Fruit fly (Drosophila melanogaster) Kc167 (cell line): ENCODE measurements around the gene CG15406.

Experiments used
- h ChIP-seq: fragments of >200 bp; optimal IDR thresholded peaks from 3 replicates; lab custom pipeline; 2018; ENCODE audit warnings: missing external identifiers
- insv ChIP-seq: fragments of >200 bp; optimal IDR thresholded peaks from 3 replicates; lab custom pipeline; 2018; ENCODE audit warnings: missing external identifiers
- psq ChIP-seq: fragments of >200 bp; optimal IDR thresholded peaks from 2 replicates; lab custom pipeline; 2017; ENCODE audit warnings: missing external identifiers

DNA sequence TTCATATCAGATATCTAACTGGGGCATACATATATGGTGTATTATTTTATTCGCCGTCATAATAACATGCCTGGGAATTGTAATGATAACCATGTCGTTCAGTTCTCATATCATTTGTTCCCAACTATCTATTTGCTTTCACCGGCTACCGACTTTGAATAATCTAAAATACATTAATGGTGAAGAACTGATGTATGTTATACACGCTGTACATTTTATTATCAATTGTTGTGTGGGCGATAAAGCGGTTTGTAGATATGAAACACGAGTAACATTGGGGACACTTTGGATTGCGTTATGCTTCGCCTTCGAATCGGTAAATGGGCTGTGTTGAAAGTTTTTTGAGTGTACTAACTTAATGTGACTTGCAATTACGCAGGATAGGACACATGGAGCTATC lies 9.9 kb upstream of the CG15406 start:
- TF ChIP-seq h: no peak
- no peak for TF ChIP-seq insv
- no peak for TF ChIP-seq psq (lab: Kevin White, UChicago)
